Worm (Caenorhabditis elegans) whole organism, L4 larva: Measurements from ENCODE around the gene T11G6.3.

Source experiments
- F37D6.2 ChIP-seq: sonication (generic microtip); optimal IDR thresholded peaks from 2 replicates; lab custom pipeline; 2016; ENCODE audit warnings: mild to moderate bottlenecking, missing genetic modification characterization, missing compliant biosample characterization
- T20F7.1 ChIP-seq: fragments of 200-800 bp; sonication (Bioruptor generic); optimal IDR thresholded peaks from 2 replicates; lab custom pipeline; 2018; ENCODE audit warnings: mild to moderate bottlenecking, missing genetic modification characterization, missing compliant biosample characterization
- ZK546.5 ChIP-seq, 2 experiments: sonication (generic microtip); optimal IDR thresholded peaks; 2 replicates each; lab custom pipeline; 2017; ENCODE audit warnings: missing biosample characterization in 2 of 2, missing genetic modification characterization in 2 of 2
- aha-1 ChIP-seq: fragments of 150-350 bp; peaks from one replicate; lab custom pipeline; 2014; ENCODE audit warnings: missing biosample characterization, missing genetic modification characterization
- ama-1 ChIP-seq: fragments of 150-350 bp; optimal IDR thresholded peaks from 2 replicates; lab custom pipeline; 2014; ENCODE audit warnings: inconsistent platforms, mixed read lengths
- ceh-28 ChIP-seq: fragments of 150-350 bp; optimal IDR thresholded peaks from 2 replicates; lab custom pipeline; 2014; ENCODE audit warnings: missing biosample characterization, missing genetic modification reagents, missing genetic modification characterization
- ces-1 ChIP-seq: fragments of 150-350 bp; sonication (generic microtip); optimal IDR thresholded peaks from 4 replicates; lab custom pipeline; 2014; ENCODE audit warnings: missing biosample characterization, missing genetic modification reagents, missing genetic modification characterization
- cey-2 ChIP-seq: sonication (generic microtip); optimal IDR thresholded peaks from 3 replicates; lab custom pipeline; 2017; ENCODE audit warnings: missing genetic modification characterization, mild to moderate bottlenecking, missing compliant biosample characterization, antibody characterized with exemption, borderline replicate concordance; ENCODE audit not compliant: insufficient read depth
- dmd-8 ChIP-seq: fragments of 200-800 bp; sonication (Bioruptor generic); IDR thresholded peaks from 2 replicates; pipeline ENCODE4 v1.3.6; 2022; ENCODE audit warnings: missing genetic modification characterization, missing compliant biosample characterization
- dmd-9 ChIP-seq: fragments of 200-800 bp; sonication (Bioruptor generic); IDR thresholded peaks from 2 replicates; pipeline ENCODE4 v1.3.6; 2022; ENCODE audit warnings: missing genetic modification reagents, missing genetic modification characterization, missing compliant biosample characterization
- dpl-1 ChIP-seq: fragments of 150-350 bp; optimal IDR thresholded peaks from 2 replicates; lab custom pipeline; 2014; ENCODE audit warnings: missing biosample characterization, missing genetic modification reagents, missing genetic modification characterization
- duxl-1 ChIP-seq: sonication (generic microtip); optimal IDR thresholded peaks from 2 replicates; lab custom pipeline; 2016; ENCODE audit warnings: mild to moderate bottlenecking, missing genetic modification characterization, moderate library complexity, missing compliant biosample characterization; ENCODE audit not compliant: poor library complexity
- egl-43 ChIP-seq: fragments of 200-800 bp; sonication (Bioruptor generic); IDR thresholded peaks from 2 replicates; pipeline ENCODE4 v1.3.6; 2022; ENCODE audit warnings: missing genetic modification reagents, missing genetic modification characterization, missing compliant biosample characterization
- fos-1 ChIP-seq: fragments of 150-350 bp; optimal IDR thresholded peaks from 2 replicates; lab custom pipeline; 2014; ENCODE audit warnings: missing biosample characterization, missing genetic modification characterization
- gei-8 ChIP-seq: fragments of 200-800 bp; sonication (Bioruptor generic); optimal IDR thresholded peaks from 2 replicates; lab custom pipeline; 2018; ENCODE audit warnings: mild to moderate bottlenecking, missing genetic modification characterization, missing compliant biosample characterization
- hlh-11 ChIP-seq: fragments of 200-800 bp; sonication (Bioruptor generic); optimal IDR thresholded peaks from 2 replicates; lab custom pipeline; 2018; ENCODE audit warnings: mild to moderate bottlenecking, missing genetic modification characterization, missing compliant biosample characterization
- hlh-30 ChIP-seq: sonication (generic microtip); optimal IDR thresholded peaks from 2 replicates; lab custom pipeline; 2017; ENCODE audit warnings: antibody characterized with exemption, mild to moderate bottlenecking, missing genetic modification characterization, missing compliant biosample characterization; ENCODE audit not compliant: insufficient read depth
- lim-7 ChIP-seq: fragments of 200-800 bp; sonication (Bioruptor generic); IDR thresholded peaks from 2 replicates; pipeline ENCODE4 v1.3.6; 2022; ENCODE audit warnings: missing genetic modification characterization, missing compliant biosample characterization
- lin-13 ChIP-seq: fragments of 150-350 bp; optimal IDR thresholded peaks from 2 replicates; lab custom pipeline; 2014; ENCODE audit warnings: missing biosample characterization, missing genetic modification reagents, missing genetic modification characterization
- lin-29 ChIP-seq: fragments of 200-800 bp; sonication (Bioruptor generic); IDR thresholded peaks from 2 replicates; pipeline ENCODE4 v1.3.6; 2022; ENCODE audit warnings: missing genetic modification reagents, missing genetic modification characterization, missing compliant biosample characterization
- lin-38 ChIP-seq: fragments of 200-800 bp; sonication (Bioruptor generic); IDR thresholded peaks from 2 replicates; pipeline ENCODE4 v1.3.6; 2022; ENCODE audit warnings: missing genetic modification reagents, missing genetic modification characterization, missing compliant biosample characterization
- lir-3 ChIP-seq: sonication (generic microtip); optimal IDR thresholded peaks from 2 replicates; lab custom pipeline; 2016; ENCODE audit warnings: mild to moderate bottlenecking, missing genetic modification characterization, missing compliant biosample characterization
- lsy-2 ChIP-seq, 2 experiments: fragments of 150-350 bp in 1 of 2; sonication (generic microtip) in 1 of 2; optimal IDR thresholded peaks; 2 replicates each; lab custom pipeline; 2014 to 2017; ENCODE audit warnings: missing biosample characterization in 2 of 2, missing genetic modification characterization in 2 of 2
- mdt-29 ChIP-seq: fragments of 200-800 bp; sonication (Bioruptor generic); IDR thresholded peaks from 2 replicates; pipeline ENCODE4 v1.3.6; 2022; ENCODE audit warnings: missing genetic modification reagents, missing genetic modification characterization, missing compliant biosample characterization
- mxl-3 ChIP-seq: fragments of 200-800 bp; sonication (Bioruptor generic); optimal IDR thresholded peaks from 2 replicates; lab custom pipeline; 2018; ENCODE audit warnings: mild to moderate bottlenecking, missing genetic modification characterization, missing compliant biosample characterization
- nhr-25 ChIP-seq: sonication (generic microtip); optimal IDR thresholded peaks from 2 replicates; lab custom pipeline; 2017; ENCODE audit warnings: missing genetic modification characterization, mild to moderate bottlenecking, missing compliant biosample characterization, antibody characterized with exemption, moderate library complexity, borderline replicate concordance; ENCODE audit not compliant: insufficient read depth
- nhr-28 ChIP-seq: fragments of 150-350 bp; optimal IDR thresholded peaks from 2 replicates; lab custom pipeline; 2014; ENCODE audit warnings: missing biosample characterization, missing genetic modification characterization
- nhr-76 ChIP-seq: fragments of 150-350 bp; optimal IDR thresholded peaks from 2 replicates; lab custom pipeline; 2014; ENCODE audit warnings: missing biosample characterization, missing genetic modification characterization
- php-3 ChIP-seq: fragments of 200-800 bp; sonication (Bioruptor generic); IDR thresholded peaks from 2 replicates; pipeline ENCODE4 v1.3.6; 2022; ENCODE audit warnings: missing genetic modification reagents, missing genetic modification characterization, missing compliant biosample characterization
- pqm-1 ChIP-seq: sonication (generic microtip); optimal IDR thresholded peaks from 2 replicates; lab custom pipeline; 2017; ENCODE audit warnings: missing biosample characterization, missing genetic modification characterization
- saeg-2 ChIP-seq: fragments of 200-800 bp; sonication (Bioruptor generic); IDR thresholded peaks from 2 replicates; pipeline ENCODE4 v1.3.6; 2022; ENCODE audit warnings: missing genetic modification reagents, missing genetic modification characterization, missing compliant biosample characterization
- set-16 ChIP-seq: fragments of 200-800 bp; sonication (Bioruptor generic); IDR thresholded peaks from 2 replicates; pipeline ENCODE4 v1.3.6; 2022; ENCODE audit warnings: missing genetic modification reagents, missing genetic modification characterization, missing compliant biosample characterization
- skn-1 ChIP-seq: fragments of 150-350 bp; optimal IDR thresholded peaks from 2 replicates; lab custom pipeline; 2014; ENCODE audit warnings: missing biosample characterization, missing genetic modification characterization
- tag-97 ChIP-seq: fragments of 200-800 bp; sonication (Bioruptor generic); IDR thresholded peaks from 2 replicates; pipeline ENCODE4 v1.3.6; 2022; ENCODE audit warnings: missing genetic modification characterization, missing compliant biosample characterization
- tra-1 ChIP-seq: fragments of 200-800 bp; sonication (Bioruptor generic); IDR thresholded peaks from 2 replicates; pipeline ENCODE4 v1.3.6; 2022; ENCODE audit warnings: missing genetic modification reagents, missing genetic modification characterization, missing compliant biosample characterization
- zip-11 ChIP-seq: fragments of 200-800 bp; sonication (Bioruptor generic); IDR thresholded peaks from 2 replicates; pipeline ENCODE4 v1.3.6; 2022; ENCODE audit warnings: missing genetic modification characterization, missing compliant biosample characterization
- zip-2 ChIP-seq: fragments of 150-350 bp; optimal IDR thresholded peaks from 2 replicates; lab custom pipeline; 2014; ENCODE audit warnings: missing biosample characterization, missing genetic modification characterization

Gene T11G6.3

ce11 chrIV:10855049-10855448, at the start of gene T11G6.3:
Gene T11G6.3 (minus strand): TSS chrIV:10855237.
- TF ChIP-seq nhr-76 (tag; lab: Kevin White, UChicago) (peak; percentile 13), dmd-9 (GFP tag; lab: Robert Waterston, UW) (no peak), aha-1 (tag; lab: Kevin White, UChicago) (peak; percentile 91), mdt-29 (GFP tag; lab: Robert Waterston, UW) (no peak), duxl-1 (tag; lab: Kevin White, UChicago) (no peak), lim-7 (no peak), hlh-11 (tag; lab: Kevin White, UChicago) (peak; percentile 6), tra-1 (GFP tag; lab: Robert Waterston, UW) (no peak), zip-11 (GFP tag; lab: Robert Waterston, UW) (no peak), ces-1 (GFP tag; lab: Kevin White, UChicago) (no peak), mxl-3 (GFP tag; lab: Kevin White, UChicago) (no peak), pqm-1 (no peak), ceh-28 (tag; lab: Kevin White, UChicago) (no peak), egl-43 (no peak), tag-97 (no peak), ZK546.5 (tag; optimal IDR thresholded peaks at IDR 0.05; lab: Kevin White, UChicago) (no peak), cey-2 (tag; lab: Kevin White, UChicago) (peak; percentile 4), saeg-2 (GFP tag; lab: Robert Waterston, UW) (no peak), gei-8 (GFP tag; lab: Kevin White, UChicago) (no peak), nhr-25 (tag; lab: Kevin White, UChicago) (no peak), hlh-30 (tag; lab: Kevin White, UChicago) (no peak), lsy-2 (tag; optimal IDR thresholded peaks at IDR 0.05; lab: Kevin White, UChicago) (no peak), dmd-8 (GFP tag; lab: Robert Waterston, UW) (no peak), ama-1 (lab: Kevin White, UChicago) (no peak), dpl-1 (GFP tag; lab: Kevin White, UChicago) (no peak), nhr-28 (tag; lab: Kevin White, UChicago) (peak; percentile 28), set-16 (GFP tag; lab: Robert Waterston, UW) (no peak), php-3 (GFP tag; lab: Robert Waterston, UW) (no peak), zip-2 (tag; lab: Kevin White, UChicago) (no peak), skn-1 (tag; lab: Kevin White, UChicago) (no peak), lin-38 (GFP tag; lab: Robert Waterston, UW) (no peak), T20F7.1 (GFP tag; lab: Kevin White, UChicago) (no peak), lin-29 (GFP tag; lab: Robert Waterston, UW) (no peak)

DNA sequence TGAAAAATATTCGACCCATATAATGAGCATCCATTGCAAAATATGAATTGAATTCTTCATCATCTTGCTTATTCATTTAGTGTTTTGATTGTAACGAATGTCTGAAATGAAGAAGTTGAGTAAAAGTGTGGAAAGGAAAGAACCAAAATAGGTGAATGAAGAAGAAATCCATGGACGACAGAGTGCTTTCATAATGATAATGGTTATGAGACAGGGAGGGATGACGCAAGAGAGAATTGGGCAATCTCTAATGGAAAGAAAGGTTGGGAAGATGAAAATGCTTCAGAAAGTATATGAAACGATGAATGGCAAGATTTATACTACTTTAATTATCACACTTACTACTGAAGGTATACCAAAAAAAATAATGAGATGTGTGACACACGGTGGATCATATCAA, 49.2 kb upstream of the T11G6.3 start, which contains the start of gene ZK596.3:
TSS of gene ZK596.3 (minus strand) at position 101 of the 400 bp plus-strand sequence.
- TF ChIP-seq lim-7 (no peak), zip-2 (tag; lab: Kevin White, UChicago) (no peak), nhr-25 (tag; lab: Kevin White, UChicago) (no peak), F37D6.2 (no peak), ces-1 (GFP tag; lab: Kevin White, UChicago) (no peak), mdt-29 (GFP tag; lab: Robert Waterston, UW) (no peak)

DNA sequence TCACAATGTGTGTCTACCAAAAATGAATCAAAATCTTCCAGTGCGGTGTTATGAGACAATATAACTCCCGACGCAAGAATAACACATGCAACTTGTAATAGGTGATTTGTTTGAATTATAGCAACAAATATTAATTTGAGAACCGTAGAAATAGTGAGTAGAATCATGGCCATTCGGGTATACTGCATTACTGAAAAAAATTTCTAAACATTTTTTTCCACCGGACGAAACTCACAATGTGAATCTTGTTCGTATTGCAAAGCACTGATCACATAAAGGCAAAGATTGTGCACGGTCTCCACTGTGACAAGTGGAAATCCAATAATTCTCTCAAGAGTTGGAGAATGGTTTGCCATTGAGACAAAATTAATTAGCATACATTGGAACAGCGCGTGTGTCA, 47.4 kb upstream of the T11G6.3 start:
- TF ChIP-seq lir-3 (tag; lab: Kevin White, UChicago), result no peak
- no peak for TF ChIP-seq lin-13 (GFP tag; lab: Kevin White, UChicago)
- TF ChIP-seq tag-97, result no peak
- TF ChIP-seq aha-1 (tag; lab: Kevin White, UChicago), result peak; percentile 90
- no peak for TF ChIP-seq hlh-11 (tag; lab: Kevin White, UChicago)
- no peak for TF ChIP-seq fos-1
